Fruit fly (Drosophila melanogaster): ENCODE data around the gene sowah.

Gene sowah

DNA sequence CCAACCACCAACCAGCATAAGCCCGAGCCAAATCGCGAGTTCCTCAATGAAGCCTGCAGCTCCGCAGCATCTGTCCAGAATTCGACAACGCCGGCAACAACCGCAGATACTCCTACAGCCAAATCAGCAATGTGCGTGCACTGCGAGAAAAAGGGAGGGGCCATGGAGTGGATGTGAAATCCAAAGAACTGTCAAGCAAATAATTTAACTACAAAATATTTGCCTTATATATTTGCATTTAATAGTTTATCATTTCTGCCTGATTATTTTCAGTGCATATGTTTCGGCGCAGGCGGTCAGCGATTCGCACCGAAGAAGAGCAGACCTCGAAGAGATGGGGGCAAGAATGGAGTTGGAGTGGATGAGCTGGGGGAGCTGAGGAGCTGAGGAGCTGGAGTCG is 20.7 kb downstream of the sowah start:
- TF ChIP-seq CG16815 (GFP tag; optimal IDR thresholded peaks at IDR 0.05): no peak
- peak; percentile 53 for TF ChIP-seq Ets65A (GFP tag)
- 0 out of 2 replicates have a peak, but pooled peaks have one; percentile 36 for TF ChIP-seq CG4404 (GFP tag; IDR thresholded peaks at IDR 0.05)
- no peak for TF ChIP-seq pfk (GFP tag; optimal IDR thresholded peaks at IDR 0.05)
- TF ChIP-seq MTF-1 (GFP tag; optimal IDR thresholded peaks at IDR 0.05; ENCODE audit: borderline replicate concordance): no peak
- no peak for TF ChIP-seq Fer3 (tag; optimal IDR thresholded peaks at IDR 0.05)
- no peak for TF ChIP-seq sna (GFP tag; IDR thresholded peaks at IDR 0.05; ENCODE audit: partially characterized antibody)
- peak; percentile 32 for TF ChIP-seq sens (GFP tag)
- no peak for TF ChIP-seq Sin3A (optimal IDR thresholded peaks at IDR 0.05)
- TF ChIP-seq pita (GFP tag; optimal IDR thresholded peaks at IDR 0.05): no peak
- no peak for TF ChIP-seq CG11695 (GFP tag; IDR thresholded peaks at IDR 0.05)
- no peak for TF ChIP-seq CG9817 (tag; optimal IDR thresholded peaks at IDR 0.05)
- no peak for TF ChIP-seq CG2678 (tag; optimal IDR thresholded peaks at IDR 0.05)
- TF ChIP-seq CG7963 (GFP tag; IDR thresholded peaks at IDR 0.05; ENCODE audit: partially characterized antibody): no peak
- TF ChIP-seq slou (GFP tag; optimal IDR thresholded peaks at IDR 0.05): no peak
- no peak for TF ChIP-seq cas (GFP tag; IDR thresholded peaks at IDR 0.05)
- TF ChIP-seq Hmx (GFP tag; optimal IDR thresholded peaks at IDR 0.05): no peak
- TF ChIP-seq CG3065 (GFP tag; optimal IDR thresholded peaks at IDR 0.05): no peak
- no peak for TF ChIP-seq pb (GFP tag; optimal IDR thresholded peaks at IDR 0.05)
- TF ChIP-seq HLH4C (GFP tag; IDR thresholded peaks at IDR 0.05; ENCODE audit: partially characterized antibody): no peak
- no peak for TF ChIP-seq CG30020 (tag; optimal IDR thresholded peaks at IDR 0.05)
- TF ChIP-seq tgo (GFP tag; IDR thresholded peaks at IDR 0.05): peak; percentile 38; the same call in 1 of the 3 replicates
- no peak for TF ChIP-seq fru (optimal IDR thresholded peaks at IDR 0.05)
- TF ChIP-seq CG10267 (tag; optimal IDR thresholded peaks at IDR 0.05): no peak
- TF ChIP-seq zen2 (GFP tag; IDR thresholded peaks at IDR 0.05; ENCODE audit: partially characterized antibody): no peak
- TF ChIP-seq amos (GFP tag; IDR thresholded peaks at IDR 0.05; ENCODE audit: partially characterized antibody): no peak
- TF ChIP-seq p53 (GFP tag; optimal IDR thresholded peaks at IDR 0.05): no peak
- no peak for TF ChIP-seq en (GFP tag; optimal IDR thresholded peaks at IDR 0.05)
- TF ChIP-seq da (GFP tag; optimal IDR thresholded peaks at IDR 0.05): no peak
- no peak for TF ChIP-seq Opbp (GFP tag; IDR thresholded peaks at IDR 0.05; ENCODE audit: partially characterized antibody)
- peak; percentile 50; the same call in 1 of the 2 replicates for TF ChIP-seq CG17328 (GFP tag; IDR thresholded peaks at IDR 0.05)
- TF ChIP-seq CG4820 (GFP tag; optimal IDR thresholded peaks at IDR 0.05): no peak
- TF ChIP-seq CG34224 (GFP tag; IDR thresholded peaks at IDR 0.05; ENCODE audit: partially characterized antibody): no peak
- TF ChIP-seq CG31388 (GFP tag; optimal IDR thresholded peaks at IDR 0.05): no peak
- no peak for TF ChIP-seq hkb (optimal IDR thresholded peaks at IDR 0.05)
- peak; percentile 9; the same call in 1 of the 2 replicates for TF ChIP-seq hkb (GFP tag; IDR thresholded peaks at IDR 0.05)
- no peak for TF ChIP-seq ham (GFP tag; IDR thresholded peaks at IDR 0.05)
- no peak for TF ChIP-seq dmrt99B (tag; optimal IDR thresholded peaks at IDR 0.05)
- TF ChIP-seq onecut (GFP tag; IDR thresholded peaks at IDR 0.05): no peak
- peak; percentile 56; the same call in 2 of the 3 replicates for TF ChIP-seq zfh1 (GFP tag; IDR thresholded peaks at IDR 0.05)
- TF ChIP-seq nau (GFP tag; optimal IDR thresholded peaks at IDR 0.05): no peak
- TF ChIP-seq CG3407 (GFP tag; optimal IDR thresholded peaks at IDR 0.05): no peak
- no peak for TF ChIP-seq CTCF (GFP tag; optimal IDR thresholded peaks at IDR 0.05)
- TF ChIP-seq Usf (GFP tag; optimal IDR thresholded peaks at IDR 0.05): no peak
- no peak for TF ChIP-seq HmgZ (tag; optimal IDR thresholded peaks at IDR 0.05)
- no peak for TF ChIP-seq ash1 (GFP tag; optimal IDR thresholded peaks at IDR 0.05)
- no peak for TF ChIP-seq CG11398 (GFP tag; optimal IDR thresholded peaks at IDR 0.05)
- TF ChIP-seq knrl (GFP tag; IDR thresholded peaks at IDR 0.05; ENCODE audit: partially characterized antibody): no peak
- TF ChIP-seq esg (GFP tag; conservative IDR thresholded peaks at IDR 0.05): no peak
- TF ChIP-seq Max (GFP tag; optimal IDR thresholded peaks at IDR 0.05): no peak
- TF ChIP-seq CG5245 (GFP tag; optimal IDR thresholded peaks at IDR 0.05): no peak
- TF ChIP-seq corto (GFP tag; optimal IDR thresholded peaks at IDR 0.05): peak; percentile 58
- TF ChIP-seq otp (GFP tag; IDR thresholded peaks at IDR 0.05): 0 out of 3 replicates have a peak, but pooled peaks have one; percentile 53
